Fruit fly (Drosophila melanogaster) whole organism, embryonic: Measurements from ENCODE around the gene CSN6.
A peak's percentile ranks its signal among the peaks of the same experiment; 100 is the strongest.

Experiments
- Asciz ChIP-seq: fragments of 200-800 bp; sonication (Bioruptor generic); optimal IDR thresholded peaks from 2 replicates; lab custom pipeline; 2017; ENCODE audit warnings: missing biosample characterization, mild to moderate bottlenecking, missing genetic modification characterization, missing genetic modification reagents
- Bteb2 ChIP-seq: fragments of 200-800 bp; sonication (Bioruptor generic); optimal IDR thresholded peaks from 2 replicates; lab custom pipeline; 2016; ENCODE audit warnings: missing biosample characterization, missing genetic modification characterization
- CG10654 ChIP-seq: fragments of 200-800 bp; sonication (Bioruptor generic); optimal IDR thresholded peaks from 2 replicates; lab custom pipeline; 2016; ENCODE audit warnings: missing biosample characterization, missing genetic modification characterization
- CG10959 ChIP-seq: fragments of 200-800 bp; sonication (Bioruptor generic); IDR thresholded peaks from 2 replicates; pipeline ENCODE4 v1.3.6; 2022; ENCODE audit warnings: missing biosample characterization, missing genetic modification characterization
- CG12391 ChIP-seq: fragments of 200-800 bp; sonication (Bioruptor generic); optimal IDR thresholded peaks from 3 replicates; lab custom pipeline; 2018; ENCODE audit warnings: missing biosample characterization, mild to moderate bottlenecking, missing genetic modification characterization, moderate library complexity
- CG12942 ChIP-seq: fragments of 200-800 bp; sonication (Bioruptor generic); optimal IDR thresholded peaks from 3 replicates; lab custom pipeline; 2016; ENCODE audit warnings: missing biosample characterization, missing genetic modification characterization
- CG13424 ChIP-seq: fragments of 200-800 bp; sonication (Bioruptor generic); optimal IDR thresholded peaks from 2 replicates; lab custom pipeline; 2019; ENCODE audit warnings: missing biosample characterization, mild to moderate bottlenecking, missing genetic modification characterization, moderate library complexity
- CG13894 ChIP-seq: fragments of 200-800 bp; sonication (Bioruptor generic); optimal IDR thresholded peaks from 3 replicates; lab custom pipeline; 2018; ENCODE audit warnings: missing biosample characterization, mild to moderate bottlenecking, missing genetic modification characterization, moderate library complexity
- CG14667 ChIP-seq: fragments of 200-800 bp; sonication (Bioruptor generic); IDR thresholded peaks from 2 replicates; pipeline ENCODE4 v1.3.6; 2022; ENCODE audit warnings: missing biosample characterization, missing genetic modification characterization
- CG15011 ChIP-seq: fragments of 200-800 bp; sonication (Bioruptor generic); optimal IDR thresholded peaks from 3 replicates; lab custom pipeline; 2018; ENCODE audit warnings: missing biosample characterization, mild to moderate bottlenecking, missing genetic modification characterization
- CG16779 ChIP-seq: fragments of 200-800 bp; sonication (Bioruptor generic); IDR thresholded peaks from 2 replicates; pipeline ENCODE4 v1.3.6; 2022; ENCODE audit warnings: missing biosample characterization, missing genetic modification characterization
- CG18011 ChIP-seq: fragments of 200-800 bp; sonication (Bioruptor generic); optimal IDR thresholded peaks from 2 replicates; lab custom pipeline; 2017; ENCODE audit warnings: missing biosample characterization, missing genetic modification characterization, mild to moderate bottlenecking, moderate library complexity, missing genotype
- CG2129 ChIP-seq: fragments of 200-800 bp; sonication (Bioruptor generic); IDR thresholded peaks from 2 replicates; pipeline ENCODE4 v1.3.6; 2022; ENCODE audit warnings: missing biosample characterization, missing genetic modification characterization; ENCODE audit not compliant: partially characterized antibody
- CG31441 ChIP-seq: fragments of 200-800 bp; sonication (Bioruptor generic); IDR thresholded peaks from 2 replicates; pipeline ENCODE4 v1.3.6; 2022; ENCODE audit warnings: missing biosample characterization, missing genetic modification characterization
- CG32772 ChIP-seq: fragments of 200-800 bp; sonication (Bioruptor generic); IDR thresholded peaks from 2 replicates; pipeline ENCODE4 v1.3.6; 2022; ENCODE audit warnings: missing biosample characterization, missing genetic modification characterization
- CG3995 ChIP-seq: fragments of 200-800 bp; sonication (Bioruptor generic); optimal IDR thresholded peaks from 3 replicates; lab custom pipeline; 2016; ENCODE audit warnings: missing biosample characterization, missing genetic modification characterization
- CG42726 ChIP-seq: fragments of 200-800 bp; sonication (Bioruptor generic); IDR thresholded peaks from 2 replicates; pipeline ENCODE4 v1.3.6; 2022; ENCODE audit warnings: missing biosample characterization, missing genetic modification characterization; ENCODE audit not compliant: partially characterized antibody
- CG4404 ChIP-seq: fragments of 200-800 bp; sonication (Bioruptor generic); IDR thresholded peaks from 2 replicates; pipeline ENCODE4 v1.3.6; 2022; ENCODE audit warnings: missing biosample characterization, missing genetic modification characterization
- CG4424 ChIP-seq: fragments of 200-800 bp; sonication (Bioruptor generic); optimal IDR thresholded peaks from 3 replicates; lab custom pipeline; 2016; ENCODE audit warnings: missing biosample characterization, missing genetic modification characterization
- CG4617 ChIP-seq: fragments of 200-800 bp; sonication (Bioruptor generic); optimal IDR thresholded peaks from 3 replicates; lab custom pipeline; 2016; ENCODE audit warnings: missing biosample characterization, missing genetic modification characterization, borderline replicate concordance
- CG8944 ChIP-seq: fragments of 200-800 bp; sonication (Bioruptor generic); optimal IDR thresholded peaks from 3 replicates; lab custom pipeline; 2016; ENCODE audit warnings: missing biosample characterization, missing genetic modification characterization
- Drgx ChIP-seq: fragments of 200-800 bp; sonication (Bioruptor generic); IDR thresholded peaks from 2 replicates; pipeline ENCODE4 v1.3.6; 2022; ENCODE audit warnings: missing biosample characterization, missing genetic modification characterization
- Gsc ChIP-seq: fragments of 200-800 bp; sonication (Bioruptor generic); IDR thresholded peaks from 2 replicates; pipeline ENCODE4 v1.3.6; 2022; ENCODE audit warnings: missing biosample characterization, missing genetic modification characterization
- Hr3 ChIP-seq: fragments of 200-800 bp; sonication (Bioruptor generic); optimal IDR thresholded peaks from 3 replicates; lab custom pipeline; 2016; ENCODE audit warnings: missing biosample characterization, missing genetic modification characterization
- Hr51 ChIP-seq, 2 experiments: fragments of 200-800 bp; sonication (Bioruptor generic); optimal IDR thresholded peaks; 2 replicates in 1 of 2; 3 replicates in 1 of 2; lab custom pipeline; 2016 to 2018; ENCODE audit warnings: missing biosample characterization in 2 of 2, missing genetic modification characterization in 2 of 2, mild to moderate bottlenecking in 1 of 2, moderate library complexity in 1 of 2
- MBD-R2 ChIP-seq: fragments of 200-800 bp; sonication (Bioruptor generic); IDR thresholded peaks from 2 replicates; pipeline ENCODE4 v1.3.6; 2022; ENCODE audit warnings: missing biosample characterization, missing genetic modification characterization
- Nf-YB ChIP-seq: fragments of 200-800 bp; sonication (Bioruptor generic); optimal IDR thresholded peaks from 3 replicates; lab custom pipeline; 2019; ENCODE audit warnings: missing biosample characterization, mild to moderate bottlenecking, missing genetic modification characterization, moderate library complexity
- Six4 ChIP-seq: fragments of 200-800 bp; sonication (Bioruptor generic); optimal IDR thresholded peaks from 2 replicates; lab custom pipeline; 2016; ENCODE audit warnings: missing biosample characterization, missing genetic modification characterization
- Spps ChIP-seq: fragments of 200-800 bp; sonication (Bioruptor generic); optimal IDR thresholded peaks from 2 replicates; lab custom pipeline; 2018; ENCODE audit warnings: missing biosample characterization, mild to moderate bottlenecking, missing genetic modification characterization
- Usf ChIP-seq: fragments of 200-800 bp; sonication (Bioruptor generic); optimal IDR thresholded peaks from 2 replicates; lab custom pipeline; 2017; ENCODE audit warnings: missing genotype, missing biosample characterization, missing genetic modification characterization
- bigmax ChIP-seq: fragments of 200-800 bp; sonication (Bioruptor generic); optimal IDR thresholded peaks from 2 replicates; lab custom pipeline; 2018; ENCODE audit warnings: missing biosample characterization, mild to moderate bottlenecking, missing genetic modification characterization
- btn ChIP-seq: fragments of 200-800 bp; sonication (Bioruptor generic); optimal IDR thresholded peaks from 2 replicates; lab custom pipeline; 2016; ENCODE audit warnings: missing biosample characterization, missing genetic modification characterization
- cato ChIP-seq: fragments of 200-800 bp; sonication (Bioruptor generic); optimal IDR thresholded peaks from 2 replicates; lab custom pipeline; 2016; ENCODE audit warnings: missing biosample characterization, missing genetic modification characterization, borderline replicate concordance
- gsb ChIP-seq: fragments of 200-800 bp; sonication (Bioruptor generic); IDR thresholded peaks from 2 replicates; pipeline ENCODE4 v1.3.6; 2022; ENCODE audit warnings: missing biosample characterization, missing genetic modification characterization
- gsb-n ChIP-seq: fragments of 200-800 bp; sonication (Bioruptor generic); optimal IDR thresholded peaks from 3 replicates; lab custom pipeline; 2018; ENCODE audit warnings: missing biosample characterization, mild to moderate bottlenecking, missing genetic modification characterization
- gt ChIP-seq: fragments of 200-800 bp; sonication (Bioruptor generic); IDR thresholded peaks from 2 replicates; pipeline ENCODE4 v1.3.6; 2022; ENCODE audit warnings: missing biosample characterization, missing genetic modification characterization
- hbn ChIP-seq: fragments of 200-800 bp; sonication (Bioruptor generic); IDR thresholded peaks from 2 replicates; pipeline ENCODE4 v1.3.6; 2022; ENCODE audit warnings: missing biosample characterization, missing genetic modification characterization; ENCODE audit not compliant: partially characterized antibody
- lab ChIP-seq: fragments of 200-800 bp; sonication (Bioruptor generic); optimal IDR thresholded peaks from 3 replicates; lab custom pipeline; 2017; ENCODE audit warnings: missing biosample characterization, missing genetic modification characterization, mild to moderate bottlenecking, moderate library complexity, missing genetic modification reagents
- lilli ChIP-seq: fragments of 200-800 bp; sonication (Bioruptor generic); optimal IDR thresholded peaks from 3 replicates; lab custom pipeline; 2016; ENCODE audit warnings: missing biosample characterization, missing genetic modification characterization
- otp ChIP-seq: fragments of 200-800 bp; sonication (Bioruptor generic); IDR thresholded peaks from 3 replicates; pipeline ENCODE4, ENCODE4 v1.3.6; 2022; ENCODE audit warnings: missing biosample characterization, missing genetic modification characterization
- pb ChIP-seq: fragments of 200-800 bp; sonication (Bioruptor generic); optimal IDR thresholded peaks from 3 replicates; lab custom pipeline; 2016; ENCODE audit warnings: missing biosample characterization, missing genetic modification characterization
- pfk ChIP-seq: fragments of 200-800 bp; sonication (Bioruptor generic); optimal IDR thresholded peaks from 2 replicates; lab custom pipeline; 2018; ENCODE audit warnings: missing biosample characterization, mild to moderate bottlenecking, missing genetic modification characterization, moderate library complexity
- pho ChIP-seq: fragments of 200-800 bp; sonication (Bioruptor generic); optimal IDR thresholded peaks from 2 replicates; lab custom pipeline; 2016; ENCODE audit warnings: missing biosample characterization, missing genetic modification characterization
- slp2 ChIP-seq: fragments of 200-800 bp; sonication (Bioruptor generic); optimal IDR thresholded peaks from 2 replicates; lab custom pipeline; 2016; ENCODE audit warnings: missing biosample characterization, missing genetic modification characterization
- tll ChIP-seq, 2 experiments: fragments of 200-800 bp in 1 of 2; fragments of >200 bp in 1 of 2; sonication (Bioruptor generic) in 1 of 2; optimal IDR thresholded peaks; 2 replicates each; lab custom pipeline; 2017 to 2019; ENCODE audit warnings: missing biosample characterization in 2 of 2, missing genetic modification characterization in 2 of 2, mild to moderate bottlenecking in 1 of 2, moderate library complexity in 1 of 2
- yki ChIP-seq: fragments of >200 bp; optimal IDR thresholded peaks from 3 replicates; lab custom pipeline; 2018
- z ChIP-seq: fragments of 200-800 bp; sonication (Bioruptor generic); IDR thresholded peaks from 3 replicates; pipeline ENCODE4 v1.3.6; 2022; ENCODE audit warnings: missing biosample characterization, missing genetic modification characterization
- zen ChIP-seq: fragments of 200-800 bp; sonication (Bioruptor generic); optimal IDR thresholded peaks from 3 replicates; lab custom pipeline; 2018; ENCODE audit warnings: missing biosample characterization, mild to moderate bottlenecking, missing genetic modification characterization, moderate library complexity
- zen2 ChIP-seq: fragments of 200-800 bp; sonication (Bioruptor generic); IDR thresholded peaks from 3 replicates; pipeline ENCODE4 v1.3.6; 2022; ENCODE audit warnings: missing biosample characterization, missing genetic modification characterization; ENCODE audit not compliant: partially characterized antibody
- zfh1 ChIP-seq: fragments of 200-800 bp; sonication (Bioruptor generic); IDR thresholded peaks from 3 replicates; pipeline ENCODE4 v1.3.6; 2022; ENCODE audit warnings: missing biosample characterization, missing genetic modification characterization

CSN6 gene

DNA sequence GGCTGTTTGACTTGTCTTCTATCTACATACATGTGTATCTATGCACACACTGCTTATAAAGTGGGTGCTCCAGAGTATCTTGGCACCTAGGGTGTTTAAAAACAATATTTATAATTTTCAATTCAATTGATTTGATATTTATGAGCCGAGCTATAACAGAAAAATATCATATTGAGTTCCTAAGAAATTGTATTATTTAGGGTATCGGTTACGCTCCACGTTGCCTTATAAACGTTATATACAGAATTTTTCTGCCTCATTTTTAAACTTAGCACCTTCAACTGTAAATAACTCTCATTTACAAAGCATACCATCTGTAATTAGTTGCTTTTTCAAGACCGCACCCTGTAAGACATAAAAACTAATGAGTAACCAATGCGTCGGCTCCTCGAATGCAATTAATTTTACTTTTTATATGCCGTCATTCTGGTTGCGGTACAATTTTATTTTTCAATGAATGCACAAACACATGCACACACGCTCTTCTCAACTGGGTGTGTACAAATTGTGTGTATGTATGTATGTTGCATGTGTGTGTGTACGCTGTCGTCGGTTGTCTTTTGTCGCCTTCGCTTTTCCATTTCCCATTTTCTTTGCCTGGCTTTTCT lies 10.2 kb downstream of the CSN6 start (continued):
- no peak for TF ChIP-seq hbn
- TF ChIP-seq CG8944 = no peak
- peak; percentile 35 for TF ChIP-seq Usf (GFP tag; lab: Kevin White, UChicago)
- TF ChIP-seq zen2 = no peak
- no peak for TF ChIP-seq pb (GFP tag; lab: Kevin White, UChicago)
- peak; percentile 51 for TF ChIP-seq Six4 (GFP tag; lab: Kevin White, UChicago)
- no peak for TF ChIP-seq pho (GFP tag; lab: Kevin White, UChicago)
- TF ChIP-seq CG18011 (GFP tag; lab: Kevin White, UChicago) = no peak
- no peak for TF ChIP-seq bigmax (GFP tag; lab: Kevin White, UChicago)
- no peak for TF ChIP-seq MBD-R2 (GFP tag; lab: Robert Waterston, UW)
- no peak for TF ChIP-seq yki (lab: Kevin White, UChicago)
- peak; percentile 72 for TF ChIP-seq Hr3 (GFP tag; lab: Kevin White, UChicago)
- peak; percentile 55 for TF ChIP-seq lilli (GFP tag; lab: Kevin White, UChicago)
- TF ChIP-seq Drgx (GFP tag; lab: Robert Waterston, UW) = peak; percentile 62; the same call in 1 of the 2 replicates
- peak; percentile 57 for TF ChIP-seq CG4424 (GFP tag; lab: Kevin White, UChicago)
- no peak for TF ChIP-seq gsb
- peak; percentile 66; the same call in 2 of the 3 replicates for TF ChIP-seq zfh1 (GFP tag; lab: Robert Waterston, UW)
- no peak for TF ChIP-seq Gsc
- TF ChIP-seq CG2129 (GFP tag; lab: Robert Waterston, UW) = no peak
- TF ChIP-seq zen (tag; lab: Kevin White, UChicago) = no peak
- TF ChIP-seq CG15011 (GFP tag; lab: Kevin White, UChicago) = peak; percentile 35
- TF ChIP-seq CG12391 (tag; lab: Kevin White, UChicago) = peak; percentile 73
- TF ChIP-seq cato (GFP tag; lab: Kevin White, UChicago) = peak; percentile 35
- TF ChIP-seq CG10654 (GFP tag; lab: Kevin White, UChicago) = peak; percentile 42
- TF ChIP-seq CG14667 (GFP tag; lab: Robert Waterston, UW) = no peak
- peak; percentile 26 for TF ChIP-seq lab
- TF ChIP-seq CG4617 (GFP tag; lab: Kevin White, UChicago) = peak; percentile 8
- TF ChIP-seq CG16779 (GFP tag; lab: Robert Waterston, UW) = no peak
- no peak for TF ChIP-seq CG12942 (GFP tag; lab: Kevin White, UChicago)
- no peak for TF ChIP-seq CG42726 (GFP tag; lab: Robert Waterston, UW)
- TF ChIP-seq otp (GFP tag; lab: Robert Waterston, UW) = 0 out of 3 replicates have a peak, but pooled peaks have one; percentile 10
- TF ChIP-seq CG3995 (GFP tag; lab: Kevin White, UChicago) = no peak
- TF ChIP-seq CG32772 (GFP tag; lab: Robert Waterston, UW) = peak; percentile 33; the same call in 1 of the 2 replicates
- TF ChIP-seq CG13894 (tag; lab: Kevin White, UChicago) = no peak
- TF ChIP-seq Hr51 (GFP tag; optimal IDR thresholded peaks at IDR 0.05; lab: Kevin White, UChicago) = peak; percentile 23 to 72
- TF ChIP-seq Bteb2 (GFP tag; lab: Kevin White, UChicago) = no peak
- no peak for TF ChIP-seq tll (GFP tag; optimal IDR thresholded peaks at IDR 0.05; lab: Kevin White, UChicago)
- TF ChIP-seq Nf-YB (GFP tag; lab: Kevin White, UChicago) = peak; percentile 38
- TF ChIP-seq pfk = no peak
- TF ChIP-seq CG13424 (tag; lab: Kevin White, UChicago) = peak; percentile 69
- peak; percentile 80 for TF ChIP-seq gsb-n
- peak; percentile 47; the same call in 1 of the 2 replicates for TF ChIP-seq CG10959
- no peak for TF ChIP-seq CG4404 (GFP tag; lab: Robert Waterston, UW)
- peak; percentile 82 for TF ChIP-seq CG31441 (GFP tag; lab: Robert Waterston, UW)
- peak; percentile 37 for TF ChIP-seq Spps (tag; lab: Kevin White, UChicago)
- peak; percentile 45 for TF ChIP-seq slp2 (GFP tag; lab: Kevin White, UChicago)
- TF ChIP-seq z = no peak
- peak; percentile 57 for TF ChIP-seq btn (GFP tag; lab: Kevin White, UChicago)
- peak; percentile 69 for TF ChIP-seq Asciz
- no peak for TF ChIP-seq gt (GFP tag; lab: Robert Waterston, UW)
